Fruit fly (Drosophila melanogaster): ENCODE results near the gene CG15167.

Gene CG15167

dm6 chr2L:18705617-18706046 is 34.5 kb upstream of the CG15167 start, which contains the start of gene Jwa (continued):
- TF ChIP-seq dac (GFP tag; optimal IDR thresholded peaks at IDR 0.05) (peak; percentile 84), Hr39 (GFP tag; optimal IDR thresholded peaks at IDR 0.05) (peak; percentile 95), cyc (GFP tag; optimal IDR thresholded peaks at IDR 0.05) (peak; percentile 88), CG15336 (GFP tag; IDR thresholded peaks at IDR 0.05) (peak; percentile 90), CG10669 (GFP tag; optimal IDR thresholded peaks at IDR 0.05) (peak; percentile 58), CG32006 (GFP tag; optimal IDR thresholded peaks at IDR 0.05) (peak; percentile 91), net (GFP tag; optimal IDR thresholded peaks at IDR 0.05) (peak; percentile 66), fkh (GFP tag; optimal IDR thresholded peaks at IDR 0.05) (peak; percentile 32), CG6163 (GFP tag; IDR thresholded peaks at IDR 0.05) (peak; percentile 85), vri (GFP tag; optimal IDR thresholded peaks at IDR 0.05) (peak; percentile 93), spab (GFP tag; optimal IDR thresholded peaks at IDR 0.05) (no peak), Eip75B (GFP tag; optimal IDR thresholded peaks at IDR 0.05) (peak; percentile 86), CG10631 (GFP tag; optimal IDR thresholded peaks at IDR 0.05) (peak; percentile 92), Sox102F (GFP tag; optimal IDR thresholded peaks at IDR 0.05) (peak; percentile 95), Gug (GFP tag; IDR thresholded peaks at IDR 0.05) (peak; percentile 77), CG11294 (GFP tag; IDR thresholded peaks at IDR 0.05) (peak; percentile 74; the same call in 1 of the 2 replicates), esn (GFP tag; optimal IDR thresholded peaks at IDR 0.05) (peak; percentile 97), fd59A (GFP tag; optimal IDR thresholded peaks at IDR 0.05) (peak; percentile 50), CG16779 (tag; optimal IDR thresholded peaks at IDR 0.05) (no peak), CG8319 (GFP tag; optimal IDR thresholded peaks at IDR 0.05) (peak; percentile 54), OdsH (GFP tag; optimal IDR thresholded peaks at IDR 0.05) (peak; percentile 87), Lpt (GFP tag; optimal IDR thresholded peaks at IDR 0.05) (peak; percentile 90), eg (GFP tag; IDR thresholded peaks at IDR 0.05) (peak; percentile 87), Sox14 (GFP tag; optimal IDR thresholded peaks at IDR 0.05) (peak; percentile 91)

DNA sequence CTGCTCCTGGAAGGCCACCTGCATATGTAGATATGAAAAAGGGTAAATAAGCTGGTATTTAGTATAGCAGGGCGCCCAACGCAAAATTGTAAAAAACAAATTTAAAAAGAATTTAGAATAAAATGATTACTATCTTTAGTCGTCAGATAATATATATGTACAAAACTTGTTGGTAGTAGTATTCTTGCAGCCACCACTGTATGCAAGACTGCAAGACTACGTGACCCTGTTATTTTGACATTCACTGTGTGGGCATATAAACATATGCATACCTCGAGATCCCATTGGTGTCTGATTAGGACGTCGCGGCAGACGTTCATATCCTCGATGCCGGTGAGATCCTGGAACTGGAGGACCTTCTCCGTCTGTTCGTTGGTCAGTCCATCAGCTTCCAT is 32.3 kb upstream of the CG15167 start:
- no peak for TF ChIP-seq CG16779 (tag; optimal IDR thresholded peaks at IDR 0.05)
- TF ChIP-seq CG11762 (GFP tag; optimal IDR thresholded peaks at IDR 0.05; ENCODE audit: insufficient read depth), result peak; percentile 14
- peak; percentile 89 for TF ChIP-seq Eip78C (GFP tag)
- TF ChIP-seq CG31627 (GFP tag; optimal IDR thresholded peaks at IDR 0.05), result peak; percentile 63
- TF ChIP-seq spab (GFP tag; optimal IDR thresholded peaks at IDR 0.05), result no peak
- TF ChIP-seq Hr39 (GFP tag; optimal IDR thresholded peaks at IDR 0.05), result peak; percentile 58
- no peak for TF ChIP-seq CG4318 (GFP tag; optimal IDR thresholded peaks at IDR 0.05)
- TF ChIP-seq Gug (GFP tag; IDR thresholded peaks at IDR 0.05), result no peak
- TF ChIP-seq lz (GFP tag; optimal IDR thresholded peaks at IDR 0.05), result peak; percentile 61
- TF ChIP-seq CG3919 (GFP tag; optimal IDR thresholded peaks at IDR 0.05), result peak; percentile 65
- TF ChIP-seq Ets21C (GFP tag; optimal IDR thresholded peaks at IDR 0.05), result no peak
- no peak for TF ChIP-seq CG11294 (GFP tag; IDR thresholded peaks at IDR 0.05)
- TF ChIP-seq CG6808 (GFP tag; optimal IDR thresholded peaks at IDR 0.05), result no peak
- TF ChIP-seq CG15336 (GFP tag; IDR thresholded peaks at IDR 0.05), result 0 out of 2 replicates have a peak, but pooled peaks have one; percentile 15
- no peak for TF ChIP-seq Lpt (GFP tag; optimal IDR thresholded peaks at IDR 0.05)
- no peak for TF ChIP-seq salr (GFP tag; optimal IDR thresholded peaks at IDR 0.05)
- no peak for TF ChIP-seq fd85E (GFP tag; optimal IDR thresholded peaks at IDR 0.05)
- peak; percentile 38 for TF ChIP-seq CG6792 (GFP tag; optimal IDR thresholded peaks at IDR 0.05)
- TF ChIP-seq CG3032 (tag; optimal IDR thresholded peaks at IDR 0.05), result no peak
- 0 out of 3 replicates have a peak, but pooled peaks have one; percentile 54 for TF ChIP-seq eg (GFP tag; IDR thresholded peaks at IDR 0.05)
- no peak for TF ChIP-seq CG6854 (GFP tag; optimal IDR thresholded peaks at IDR 0.05)
- no peak for TF ChIP-seq CG6276 (GFP tag; optimal IDR thresholded peaks at IDR 0.05)
- peak; percentile 9 for TF ChIP-seq CG32006 (GFP tag; optimal IDR thresholded peaks at IDR 0.05)
- peak; percentile 5 for TF ChIP-seq Hr38 (GFP tag; optimal IDR thresholded peaks at IDR 0.05)
- TF ChIP-seq fkh (GFP tag; optimal IDR thresholded peaks at IDR 0.05), result peak; percentile 61
- no peak for TF ChIP-seq CG9139 (GFP tag; optimal IDR thresholded peaks at IDR 0.05)
- no peak for TF ChIP-seq dac (GFP tag; optimal IDR thresholded peaks at IDR 0.05)
- no peak for TF ChIP-seq CG34406 (GFP tag; optimal IDR thresholded peaks at IDR 0.05)
- TF ChIP-seq Eip75B (GFP tag; optimal IDR thresholded peaks at IDR 0.05), result peak; percentile 44
- TF ChIP-seq OdsH (GFP tag; optimal IDR thresholded peaks at IDR 0.05), result peak; percentile 60
- TF ChIP-seq CG10631 (GFP tag; optimal IDR thresholded peaks at IDR 0.05), result peak; percentile 44
- peak; percentile 56 for TF ChIP-seq pdm3 (GFP tag; optimal IDR thresholded peaks at IDR 0.05)
- TF ChIP-seq CG11902 (GFP tag; optimal IDR thresholded peaks at IDR 0.05), result peak; percentile 3
- TF ChIP-seq acj6 (GFP tag; optimal IDR thresholded peaks at IDR 0.05), result peak; percentile 27
- peak; percentile 47 for TF ChIP-seq CG7368 (GFP tag; optimal IDR thresholded peaks at IDR 0.05)
- peak; percentile 19 for TF ChIP-seq Sox102F (GFP tag; optimal IDR thresholded peaks at IDR 0.05)
- peak; percentile 11 for TF ChIP-seq CG10669 (GFP tag; optimal IDR thresholded peaks at IDR 0.05)
- TF ChIP-seq Smox (GFP tag; optimal IDR thresholded peaks at IDR 0.05), result peak; percentile 63
- TF ChIP-seq Hr4 (GFP tag; optimal IDR thresholded peaks at IDR 0.05), result peak; percentile 71
- no peak for TF ChIP-seq Eip93F (GFP tag; optimal IDR thresholded peaks at IDR 0.05)
